Worm (Caenorhabditis elegans) whole organism, L4 larva: ENCODE data around the gene srz-29.
A peak's percentile ranks its signal among the peaks of the same experiment; 100 is the strongest.

Source experiments
- R02D3.7 ChIP-seq: fragments of 150-350 bp; sonication (generic microtip); optimal IDR thresholded peaks from 3 replicates; lab custom pipeline; 2014; ENCODE audit warnings: missing biosample characterization, missing genetic modification characterization
- daf-16 ChIP-seq, 3 experiments: sonication (generic microtip); optimal IDR thresholded peaks; 2 replicates each; lab custom pipeline; 2016 to 2017; ENCODE audit warnings: missing genetic modification characterization in 3 of 3, missing genetic modification reagents in 3 of 3, mild to moderate bottlenecking in 2 of 3, missing compliant biosample characterization in 2 of 3, missing biosample characterization in 1 of 3, moderate library complexity in 1 of 3
- fkh-10 ChIP-seq: fragments of 150-350 bp; optimal IDR thresholded peaks from 2 replicates; lab custom pipeline; 2014; ENCODE audit warnings: missing biosample characterization, missing genetic modification reagents, missing genetic modification characterization
- lin-39 ChIP-seq: fragments of 150-350 bp; optimal IDR thresholded peaks from 2 replicates; lab custom pipeline; 2014; ENCODE audit warnings: missing biosample characterization, missing genetic modification reagents, missing genetic modification characterization
- mdl-1 ChIP-seq, 2 experiments: fragments of 150-350 bp in 1 of 2; sonication (generic microtip) in 1 of 2; optimal IDR thresholded peaks; 2 replicates each; lab custom pipeline; 2014 to 2017; ENCODE audit warnings: missing biosample characterization in 2 of 2, missing genetic modification characterization in 2 of 2
- nhr-111 ChIP-seq: fragments of 200-800 bp; sonication (Bioruptor generic); optimal IDR thresholded peaks from 2 replicates; lab custom pipeline; 2018; ENCODE audit warnings: mild to moderate bottlenecking, missing genetic modification characterization, missing compliant biosample characterization
- nhr-25 ChIP-seq: sonication (generic microtip); optimal IDR thresholded peaks from 2 replicates; lab custom pipeline; 2017; ENCODE audit warnings: missing genetic modification characterization, mild to moderate bottlenecking, missing compliant biosample characterization, antibody characterized with exemption, moderate library complexity, borderline replicate concordance; ENCODE audit not compliant: insufficient read depth
- nhr-28 ChIP-seq: fragments of 150-350 bp; optimal IDR thresholded peaks from 2 replicates; lab custom pipeline; 2014; ENCODE audit warnings: missing biosample characterization, missing genetic modification characterization
- snpc-4 ChIP-seq: fragments of 150-350 bp; optimal IDR thresholded peaks from 2 replicates; lab custom pipeline; 2014; ENCODE audit warnings: missing biosample characterization, missing genetic modification characterization
- zip-2 ChIP-seq: fragments of 150-350 bp; optimal IDR thresholded peaks from 2 replicates; lab custom pipeline; 2014; ENCODE audit warnings: missing biosample characterization, missing genetic modification characterization

DNA sequence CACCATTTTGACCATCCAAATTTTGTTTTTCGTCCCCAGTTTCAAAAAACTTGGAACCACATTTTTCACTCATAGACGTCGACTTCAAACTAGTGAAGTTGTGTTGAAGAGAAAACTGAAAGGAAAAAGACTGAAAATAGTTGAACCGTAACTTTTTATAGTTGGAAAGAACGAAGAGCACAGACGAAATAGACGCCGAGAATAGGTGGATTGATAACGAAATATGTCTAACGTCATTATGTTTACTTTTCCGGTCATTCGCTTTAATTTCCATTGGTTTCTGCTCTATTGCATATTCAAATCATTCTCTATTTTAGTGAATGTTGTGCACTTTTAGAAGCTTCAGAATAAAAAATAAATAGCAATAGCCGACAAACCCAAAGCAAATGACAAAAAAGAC is 36.0 kb downstream of the srz-29 start, which contains the start of gene C08F11.13:
- TF ChIP-seq snpc-4 (tag; lab: Kevin White, UChicago), result no peak
- no peak for TF ChIP-seq daf-16 (GFP tag; optimal IDR thresholded peaks at IDR 0.05; lab: Kevin White, UChicago)
- TF ChIP-seq daf-16 (tag; optimal IDR thresholded peaks at IDR 0.05; lab: Kevin White, UChicago), result peak; percentile 89
- TF ChIP-seq R02D3.7 (tag; lab: Kevin White, UChicago), result no peak
- TF ChIP-seq nhr-25, result no peak
- TF ChIP-seq lin-39 (tag; lab: Kevin White, UChicago), result no peak
- no peak for TF ChIP-seq mdl-1 (tag; optimal IDR thresholded peaks at IDR 0.05; lab: Kevin White, UChicago)
- no peak for TF ChIP-seq fkh-10 (GFP tag; lab: Kevin White, UChicago)
- peak; percentile 59 for TF ChIP-seq nhr-28 (tag; lab: Kevin White, UChicago)
- no peak for TF ChIP-seq nhr-111 (GFP tag; lab: Kevin White, UChicago)
- TF ChIP-seq zip-2 (tag; lab: Kevin White, UChicago), result no peak
